Worm (Caenorhabditis elegans): ENCODE results near the gene srx-88.

The srx-88 gene

DNA sequence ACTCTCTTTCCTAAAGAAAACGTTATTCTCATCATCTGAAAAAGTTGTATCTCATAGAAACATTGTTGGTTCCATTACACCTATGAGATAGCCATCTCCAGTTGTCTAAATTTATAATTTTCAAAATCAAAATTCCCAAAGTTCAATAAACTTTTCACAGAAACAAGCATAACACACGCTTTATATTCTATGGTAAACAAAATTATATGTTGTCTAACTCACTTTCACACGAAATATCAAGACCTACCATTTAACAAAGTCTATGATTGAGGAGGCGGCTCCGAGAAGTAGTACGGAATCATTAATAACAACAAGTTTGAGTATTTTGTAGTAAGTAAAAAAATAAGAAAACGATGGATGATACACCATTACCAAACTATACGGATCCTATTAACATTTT lies 15.5 kb downstream of the srx-88 start, which contains the start of gene srx-84 (continued):
- TF ChIP-seq daf-8 (GFP tag; IDR thresholded peaks at IDR 0.05): no peak

DNA sequence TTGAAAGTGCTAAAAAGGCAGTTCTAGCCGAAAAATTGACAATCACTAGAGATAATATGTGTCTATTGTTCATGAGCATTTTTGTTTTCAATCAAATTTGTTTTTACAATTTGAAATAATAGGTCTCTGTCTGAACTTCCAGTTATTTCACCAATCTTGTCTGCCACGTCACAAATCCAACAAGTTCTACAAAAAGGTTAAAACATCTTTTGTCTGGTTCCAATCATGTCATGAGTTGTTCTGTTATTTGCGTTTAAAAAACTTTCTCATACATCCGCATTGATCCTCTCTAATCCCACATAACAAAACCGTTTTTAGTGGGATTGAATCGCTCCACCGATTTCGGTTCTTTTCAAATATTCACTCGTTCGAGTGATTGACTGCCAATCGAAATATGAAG lies 17.5 kb downstream of the srx-88 start, which contains the start of gene F35B12.9:
F35B12.9 (plus strand) TSS at position 372 of the 400 bp plus-strand sequence.
- TF ChIP-seq Y5F2A.4 (GFP tag; optimal IDR thresholded peaks at IDR 0.05): no peak
- peak in 1 of 2 experiments; percentile 18 for TF ChIP-seq unc-62 (GFP tag; optimal IDR thresholded peaks at IDR 0.05 in 1 of 2)
- no peak for TF ChIP-seq unc-62 (tag; optimal IDR thresholded peaks at IDR 0.05)
- no peak for TF ChIP-seq ctbp-1 (GFP tag; IDR thresholded peaks at IDR 0.05)
- no peak for TF ChIP-seq ceh-44 (GFP tag; IDR thresholded peaks at IDR 0.05)
- peak; percentile 94 for TF ChIP-seq aha-1 (tag)
- TF ChIP-seq Y105C5A.15 (GFP tag; IDR thresholded peaks at IDR 0.05): no peak

- TF ChIP-seq nhr-28 (tag; optimal IDR thresholded peaks at IDR 0.05) (peak; percentile 60), pqm-1 (tag; optimal IDR thresholded peaks at IDR 0.05) (peak; percentile 14), aha-1 (tag) (peak; percentile 35), skn-1 (tag; optimal IDR thresholded peaks at IDR 0.05) (no peak), lir-3 (tag; optimal IDR thresholded peaks at IDR 0.05) (no peak), daf-16 (GFP tag; optimal IDR thresholded peaks at IDR 0.05) (no peak), daf-16 (tag; optimal IDR thresholded peaks at IDR 0.05) (peak; percentile 86), dve-1 (tag; optimal IDR thresholded peaks at IDR 0.05; ENCODE audit: insufficient read depth) (peak; percentile 41), cey-2 (tag; optimal IDR thresholded peaks at IDR 0.05; ENCODE audit: borderline replicate concordance, insufficient read depth) (no peak), dmd-6 (GFP tag; IDR thresholded peaks at IDR 0.05) (peak; percentile 23; the same call in 1 of the 2 replicates)
Observed at ce11 chrV:11604484-11604883, 21.2 kb downstream of the srx-88 start, which contains the start of gene dhs-20. dhs-20 (minus strand) TSS chrV:11604563.

DNA sequence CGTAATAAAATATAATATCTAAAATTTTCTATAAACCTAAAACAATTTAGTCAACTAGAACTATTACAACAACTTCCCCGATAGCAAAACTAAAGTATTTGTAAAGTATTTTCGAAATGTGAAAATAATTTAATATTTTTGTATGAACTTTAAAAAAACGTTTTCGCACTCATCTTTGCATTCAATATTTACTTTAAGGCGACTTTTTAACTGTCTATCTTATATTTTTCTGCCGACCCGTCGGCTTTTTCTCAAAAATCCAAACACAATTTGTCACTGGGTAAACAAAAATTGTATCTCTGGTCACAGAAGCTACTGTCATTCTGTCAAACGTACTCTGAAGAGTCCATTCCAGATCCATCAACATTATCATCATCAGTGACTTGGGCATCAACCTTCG lies 21.9 kb downstream of the srx-88 start:
- TF ChIP-seq hmg-1.1 (GFP tag; IDR thresholded peaks at IDR 0.05): no peak
- no peak for TF ChIP-seq lin-39 (tag; optimal IDR thresholded peaks at IDR 0.05)
- no peak for TF ChIP-seq lin-1 (GFP tag; IDR thresholded peaks at IDR 0.05)
- TF ChIP-seq lsy-2 (tag; optimal IDR thresholded peaks at IDR 0.05): no peak
- TF ChIP-seq snpc-4 (tag; optimal IDR thresholded peaks at IDR 0.05): no peak
- TF ChIP-seq dve-1 (tag; optimal IDR thresholded peaks at IDR 0.05; ENCODE audit: insufficient read depth): no peak
- no peak for TF ChIP-seq Y75B8A.6 (GFP tag; IDR thresholded peaks at IDR 0.05)
- TF ChIP-seq nhr-76 (tag; optimal IDR thresholded peaks at IDR 0.05): no peak

- TF ChIP-seq zag-1 (tag; optimal IDR thresholded peaks at IDR 0.05) (no peak), hlh-30 (tag; optimal IDR thresholded peaks at IDR 0.05; ENCODE audit: insufficient read depth) (no peak), nhr-41 (GFP tag; IDR thresholded peaks at IDR 0.05) (no peak), ceh-20 (GFP tag; IDR thresholded peaks at IDR 0.05) (no peak), attf-4 (tag; optimal IDR thresholded peaks at IDR 0.05) (no peak), lin-38 (GFP tag; IDR thresholded peaks at IDR 0.05) (no peak), aha-1 (tag) (no peak), spr-1 (tag; optimal IDR thresholded peaks at IDR 0.05) (no peak), mxl-3 (GFP tag; optimal IDR thresholded peaks at IDR 0.05) (no peak), zfp-2 (tag; optimal IDR thresholded peaks at IDR 0.05) (no peak), lin-13 (GFP tag; optimal IDR thresholded peaks at IDR 0.05) (no peak), dmd-8 (GFP tag; IDR thresholded peaks at IDR 0.05) (no peak), hmg-1.1 (GFP tag; IDR thresholded peaks at IDR 0.05) (no peak), daf-8 (GFP tag; IDR thresholded peaks at IDR 0.05) (no peak), pha-4 (GFP tag; IDR thresholded peaks at IDR 0.05) (no peak), pha-4 (tag; optimal IDR thresholded peaks at IDR 0.05) (no peak)
Observed at ce11 chrV:11606424-11606823, 23.1 kb downstream of the srx-88 start, which contains the start of gene idpp-16. idpp-16 (minus strand) TSS chrV:11606524.
